Fruit fly (Drosophila melanogaster) whole organism, embryonic: ENCODE results near the gene Snm1.

ENCODE experiments used
- BEAF-32 ChIP-seq: fragments of 200-800 bp; sonication (Bioruptor generic); optimal IDR thresholded peaks from 3 replicates; lab custom pipeline; 2017; ENCODE audit warnings: missing biosample characterization, missing genetic modification characterization, mild to moderate bottlenecking, moderate library complexity, missing genetic modification reagents
- CG10147 ChIP-seq: fragments of 200-800 bp; sonication (Bioruptor generic); optimal IDR thresholded peaks from 2 replicates; lab custom pipeline; 2019; ENCODE audit warnings: missing biosample characterization, mild to moderate bottlenecking, missing genetic modification characterization, moderate library complexity
- CG10209 ChIP-seq: fragments of 200-800 bp; sonication (Bioruptor generic); optimal IDR thresholded peaks from 3 replicates; lab custom pipeline; 2017; ENCODE audit warnings: missing biosample characterization, mild to moderate bottlenecking, missing genetic modification characterization, missing genetic modification reagents
- CG11093 ChIP-seq: fragments of 200-800 bp; sonication (Bioruptor generic); IDR thresholded peaks from 3 replicates; pipeline ENCODE4 v1.3.6; 2022; ENCODE audit warnings: missing biosample characterization, missing genetic modification characterization
- CG1647 ChIP-seq: fragments of 200-800 bp; sonication (Bioruptor generic); optimal IDR thresholded peaks from 3 replicates; lab custom pipeline; 2016; ENCODE audit warnings: missing biosample characterization, missing genetic modification characterization
- CG16779 ChIP-seq: fragments of 200-800 bp; sonication (Bioruptor generic); IDR thresholded peaks from 2 replicates; pipeline ENCODE4 v1.3.6; 2022; ENCODE audit warnings: missing biosample characterization, missing genetic modification characterization
- CG17328 ChIP-seq: fragments of 200-800 bp; sonication (Bioruptor generic); IDR thresholded peaks from 2 replicates; pipeline ENCODE4 v1.3.6; 2022; ENCODE audit warnings: missing biosample characterization, missing genetic modification characterization
- CG1832 ChIP-seq: fragments of 200-800 bp; sonication (Bioruptor generic); optimal IDR thresholded peaks from 2 replicates; lab custom pipeline; 2017; ENCODE audit warnings: missing biosample characterization, mild to moderate bottlenecking, missing genetic modification characterization, inconsistent platforms
- CG30403 ChIP-seq: fragments of 200-800 bp; sonication (Bioruptor generic); optimal IDR thresholded peaks from 3 replicates; lab custom pipeline; 2016; ENCODE audit warnings: missing biosample characterization, missing genetic modification characterization
- CG30431 ChIP-seq: fragments of 200-800 bp; sonication (Bioruptor generic); optimal IDR thresholded peaks from 2 replicates; lab custom pipeline; 2017; ENCODE audit warnings: missing biosample characterization, missing genetic modification characterization
- CG31441 ChIP-seq: fragments of 200-800 bp; sonication (Bioruptor generic); IDR thresholded peaks from 2 replicates; pipeline ENCODE4 v1.3.6; 2022; ENCODE audit warnings: missing biosample characterization, missing genetic modification characterization
- CG3163 ChIP-seq: fragments of 200-800 bp; sonication (Bioruptor generic); optimal IDR thresholded peaks from 3 replicates; lab custom pipeline; 2016; ENCODE audit warnings: missing biosample characterization, missing genetic modification characterization
- CG6683 ChIP-seq: fragments of 200-800 bp; sonication (Bioruptor generic); optimal IDR thresholded peaks from 2 replicates; lab custom pipeline; 2017; ENCODE audit warnings: missing biosample characterization, mild to moderate bottlenecking, missing genetic modification characterization, missing genetic modification reagents
- CG7839 ChIP-seq: fragments of 200-800 bp; sonication (Bioruptor generic); optimal IDR thresholded peaks from 3 replicates; lab custom pipeline; 2018; ENCODE audit warnings: missing biosample characterization, mild to moderate bottlenecking, missing genetic modification characterization, moderate library complexity
- CG9437 ChIP-seq: fragments of 200-800 bp; sonication (Bioruptor generic); optimal IDR thresholded peaks from 2 replicates; lab custom pipeline; 2018; ENCODE audit warnings: missing biosample characterization, mild to moderate bottlenecking, missing genetic modification characterization
- CG9797 ChIP-seq: fragments of 200-800 bp; sonication (Bioruptor generic); optimal IDR thresholded peaks from 3 replicates; lab custom pipeline; 2018; ENCODE audit warnings: missing biosample characterization, mild to moderate bottlenecking, missing genetic modification characterization
- CkIIα-i1 ChIP-seq: fragments of 200-800 bp; sonication (Bioruptor generic); IDR thresholded peaks from 2 replicates; pipeline ENCODE4 v1.3.6; 2022; ENCODE audit warnings: missing biosample characterization, missing genetic modification characterization
- Drgx ChIP-seq: fragments of 200-800 bp; sonication (Bioruptor generic); IDR thresholded peaks from 2 replicates; pipeline ENCODE4 v1.3.6; 2022; ENCODE audit warnings: missing biosample characterization, missing genetic modification characterization
- E2f1 ChIP-seq: fragments of 200-800 bp; sonication (Bioruptor generic); IDR thresholded peaks from 2 replicates; pipeline ENCODE4 v1.3.6; 2022; ENCODE audit warnings: missing biosample characterization, missing genetic modification characterization
- Eip74EF ChIP-seq, 2 experiments: fragments of 200-800 bp in 1 of 2; fragments of >200 bp in 1 of 2; sonication (Bioruptor generic) in 1 of 2; optimal IDR thresholded peaks; 2 replicates each; lab custom pipeline; 2017 to 2019; ENCODE audit warnings: missing biosample characterization in 2 of 2, missing genetic modification characterization in 2 of 2, mild to moderate bottlenecking in 1 of 2, moderate library complexity in 1 of 2
- GATAe ChIP-seq: fragments of 200-800 bp; sonication (Bioruptor generic); conservative IDR thresholded peaks from 2 replicates; pipeline ENCODE4 v1.3.6; 2022; ENCODE audit warnings: missing biosample characterization, missing genetic modification characterization
- Gsc ChIP-seq: fragments of 200-800 bp; sonication (Bioruptor generic); IDR thresholded peaks from 2 replicates; pipeline ENCODE4 v1.3.6; 2022; ENCODE audit warnings: missing biosample characterization, missing genetic modification characterization
- H2.0 ChIP-seq: fragments of 200-800 bp; sonication (Bioruptor generic); IDR thresholded peaks from 2 replicates; pipeline ENCODE4 v1.3.6; 2022; ENCODE audit warnings: missing biosample characterization, missing genetic modification characterization
- HmgD ChIP-seq: fragments of 200-800 bp; sonication (Bioruptor generic); optimal IDR thresholded peaks from 3 replicates; lab custom pipeline; 2016; ENCODE audit warnings: missing biosample characterization, missing genetic modification characterization
- Hmx ChIP-seq: fragments of 200-800 bp; sonication (Bioruptor generic); optimal IDR thresholded peaks from 2 replicates; lab custom pipeline; 2016; ENCODE audit warnings: missing biosample characterization, missing genetic modification characterization
- Hsf ChIP-seq: fragments of 200-800 bp; sonication (Bioruptor generic); optimal IDR thresholded peaks from 3 replicates; lab custom pipeline; 2016; ENCODE audit warnings: missing biosample characterization, missing genetic modification characterization
- NC2β ChIP-seq: fragments of 200-800 bp; sonication (Bioruptor generic); optimal IDR thresholded peaks from 2 replicates; lab custom pipeline; 2016; ENCODE audit warnings: missing biosample characterization, missing genetic modification characterization
- Pdp1 ChIP-seq, 2 experiments: fragments of 200-800 bp; sonication (Bioruptor generic); optimal IDR thresholded peaks; 3 replicates each; lab custom pipeline; 2016; ENCODE audit warnings: missing biosample characterization in 2 of 2, missing genetic modification characterization in 2 of 2, mild to moderate bottlenecking in 1 of 2, moderate library complexity in 1 of 2
- Sin3A ChIP-seq: fragments of >200 bp; optimal IDR thresholded peaks from 2 replicates; lab custom pipeline; 2018
- Spps ChIP-seq: fragments of 200-800 bp; sonication (Bioruptor generic); optimal IDR thresholded peaks from 2 replicates; lab custom pipeline; 2018; ENCODE audit warnings: missing biosample characterization, mild to moderate bottlenecking, missing genetic modification characterization
- al ChIP-seq: fragments of 200-800 bp; sonication (Bioruptor generic); IDR thresholded peaks from 2 replicates; pipeline ENCODE4 v1.3.6; 2022; ENCODE audit warnings: missing biosample characterization, missing genetic modification characterization
- ase ChIP-seq: fragments of 200-800 bp; sonication (Bioruptor generic); IDR thresholded peaks from 3 replicates; pipeline ENCODE4 v1.3.6; 2022; ENCODE audit warnings: missing biosample characterization, missing genetic modification characterization
- bab2 ChIP-seq: fragments of 200-800 bp; sonication (Bioruptor generic); optimal IDR thresholded peaks from 2 replicates; lab custom pipeline; 2016; ENCODE audit warnings: missing biosample characterization, missing genetic modification characterization
- bigmax ChIP-seq: fragments of 200-800 bp; sonication (Bioruptor generic); optimal IDR thresholded peaks from 2 replicates; lab custom pipeline; 2018; ENCODE audit warnings: missing biosample characterization, mild to moderate bottlenecking, missing genetic modification characterization
- dimm ChIP-seq: fragments of 200-800 bp; sonication (Bioruptor generic); IDR thresholded peaks from 2 replicates; pipeline ENCODE4 v1.3.6; 2022; ENCODE audit warnings: missing biosample characterization, missing genetic modification characterization
- gro ChIP-seq: fragments of 200-800 bp; sonication (Bioruptor generic); optimal IDR thresholded peaks from 2 replicates; lab custom pipeline; 2016; ENCODE audit warnings: missing biosample characterization, missing genetic modification characterization
- ham ChIP-seq: fragments of 200-800 bp; sonication (Bioruptor generic); IDR thresholded peaks from 2 replicates; pipeline ENCODE4 v1.3.6; 2022; ENCODE audit warnings: missing biosample characterization, missing genetic modification characterization
- kay ChIP-seq: fragments of 200-800 bp; sonication (Bioruptor generic); optimal IDR thresholded peaks from 2 replicates; lab custom pipeline; 2016; ENCODE audit warnings: missing biosample characterization, missing genetic modification characterization
- mirr ChIP-seq: fragments of 200-800 bp; sonication (Bioruptor generic); optimal IDR thresholded peaks from 3 replicates; lab custom pipeline; 2018; ENCODE audit warnings: missing biosample characterization, mild to moderate bottlenecking, missing genetic modification characterization
- nmo ChIP-seq: fragments of 200-800 bp; sonication (Bioruptor generic); optimal IDR thresholded peaks from 2 replicates; lab custom pipeline; 2018; ENCODE audit warnings: missing biosample characterization, mild to moderate bottlenecking, missing genetic modification characterization, moderate library complexity
- pan ChIP-seq, 4 experiments: fragments of >200 bp in 3 of 4; fragments of 200-800 bp in 1 of 4; sonication (Bioruptor generic) in 1 of 4; optimal IDR thresholded peaks in 3 of 4; IDR thresholded peaks in 1 of 4; 2 replicates each; pipeline versions ENCODE4 v1.3.6 to Lab custom; 2017 to 2022; ENCODE audit warnings: missing biosample characterization in 2 of 4, missing genetic modification characterization in 2 of 4, mixed read lengths in 1 of 4
- prd ChIP-seq, 3 experiments: fragments of >200 bp in 2 of 3; fragments of 200-800 bp in 1 of 3; sonication (Bioruptor generic) in 1 of 3; optimal IDR thresholded peaks in 2 of 3; IDR thresholded peaks in 1 of 3; 2 replicates in 2 of 3; 3 replicates in 1 of 3; pipeline versions ENCODE4 v1.3.6 to Lab custom; 2017 to 2022; ENCODE audit warnings: missing biosample characterization in 1 of 3, missing genetic modification characterization in 1 of 3
- sd ChIP-seq: fragments of 200-800 bp; sonication (Bioruptor generic); optimal IDR thresholded peaks from 3 replicates; lab custom pipeline; 2018; ENCODE audit warnings: missing biosample characterization, mild to moderate bottlenecking, missing genetic modification characterization, moderate library complexity
- stwl ChIP-seq: fragments of 200-800 bp; sonication (Bioruptor generic); optimal IDR thresholded peaks from 3 replicates; lab custom pipeline; 2018; ENCODE audit warnings: missing biosample characterization, mild to moderate bottlenecking, missing genetic modification characterization, moderate library complexity
- tio ChIP-seq: fragments of 200-800 bp; sonication (Bioruptor generic); optimal IDR thresholded peaks from 2 replicates; lab custom pipeline; 2017; ENCODE audit warnings: missing biosample characterization, missing genetic modification characterization, inconsistent platforms
- tll ChIP-seq, 2 experiments: fragments of 200-800 bp in 1 of 2; fragments of >200 bp in 1 of 2; sonication (Bioruptor generic) in 1 of 2; optimal IDR thresholded peaks; 2 replicates each; lab custom pipeline; 2017 to 2019; ENCODE audit warnings: missing biosample characterization in 2 of 2, missing genetic modification characterization in 2 of 2, mild to moderate bottlenecking in 1 of 2, moderate library complexity in 1 of 2
- tup ChIP-seq: fragments of 200-800 bp; sonication (Bioruptor generic); optimal IDR thresholded peaks from 2 replicates; lab custom pipeline; 2016; ENCODE audit warnings: missing biosample characterization, mild to moderate bottlenecking, missing genetic modification characterization, moderate library complexity
- vnd ChIP-seq: fragments of 200-800 bp; sonication (Bioruptor generic); IDR thresholded peaks from 3 replicates; pipeline ENCODE4 v1.3.6; 2022; ENCODE audit warnings: missing biosample characterization, missing genetic modification characterization; ENCODE audit not compliant: partially characterized antibody
- zf30C ChIP-seq: fragments of 200-800 bp; sonication (Bioruptor generic); optimal IDR thresholded peaks from 3 replicates; lab custom pipeline; 2018; ENCODE audit warnings: missing biosample characterization, mild to moderate bottlenecking, missing genetic modification characterization
- zfh2 ChIP-seq: fragments of 200-800 bp; sonication (Bioruptor generic); optimal IDR thresholded peaks from 2 replicates; lab custom pipeline; 2016; ENCODE audit warnings: missing biosample characterization, missing genetic modification characterization

The Snm1 gene

dm6 chr3R:5601044-5601523, 46.2 kb downstream of the Snm1 start, which contains the start of the genes kra and SecS (continued):
- no peak for TF ChIP-seq al
- no peak for TF ChIP-seq zf30C
- peak; percentile 80 for TF ChIP-seq CG30403 (GFP tag; lab: Kevin White, UChicago)
- peak; percentile 59 for TF ChIP-seq BEAF-32 (GFP tag; lab: Kevin White, UChicago)
- no peak for TF ChIP-seq CG31441 (GFP tag; lab: Robert Waterston, UW)
- no peak for TF ChIP-seq E2f1 (GFP tag; lab: Robert Waterston, UW)
- TF ChIP-seq H2.0 (GFP tag; lab: Robert Waterston, UW): no peak
- no peak for TF ChIP-seq pan (optimal IDR thresholded peaks at IDR 0.05; lab: Kevin White, UChicago)
- TF ChIP-seq pan (GFP tag; optimal IDR thresholded peaks at IDR 0.05 in 1 of 2, IDR thresholded peaks at IDR 0.05 in 1 of 2): no peak
- TF ChIP-seq CG1832 (GFP tag; lab: Kevin White, UChicago): no peak
- peak; percentile 86 for TF ChIP-seq stwl (tag; lab: Kevin White, UChicago)
- no peak for TF ChIP-seq CG3163 (GFP tag; lab: Kevin White, UChicago)
- peak; percentile 46 for TF ChIP-seq zfh2 (GFP tag; lab: Kevin White, UChicago)
- TF ChIP-seq CG6683 (GFP tag; lab: Kevin White, UChicago): no peak
- no peak for TF ChIP-seq ham (GFP tag; lab: Robert Waterston, UW)
- peak; percentile 84 for TF ChIP-seq Sin3A (lab: Kevin White, UChicago)
- no peak for TF ChIP-seq Gsc (GFP tag; lab: Robert Waterston, UW)
- TF ChIP-seq CG7839 (tag; lab: Kevin White, UChicago): no peak
- no peak for TF ChIP-seq CG30431 (GFP tag; lab: Kevin White, UChicago)
- no peak for TF ChIP-seq HmgD (GFP tag; lab: Kevin White, UChicago)
- no peak for TF ChIP-seq vnd (GFP tag; lab: Robert Waterston, UW)
- no peak for TF ChIP-seq ase (GFP tag; lab: Robert Waterston, UW)
- no peak for TF ChIP-seq CG11093 (GFP tag; lab: Robert Waterston, UW)
- no peak for TF ChIP-seq CG17328 (GFP tag; lab: Robert Waterston, UW)
- no peak for TF ChIP-seq dimm (GFP tag; lab: Robert Waterston, UW)
- TF ChIP-seq CG10147 (GFP tag; lab: Kevin White, UChicago): peak; percentile 54
- TF ChIP-seq gro (GFP tag; lab: Kevin White, UChicago): no peak
- TF ChIP-seq Spps (tag; lab: Kevin White, UChicago): no peak
- no peak for TF ChIP-seq tio
- peak; percentile 57 for TF ChIP-seq CG1647
- TF ChIP-seq GATAe: no peak
- TF ChIP-seq nmo (GFP tag; lab: Kevin White, UChicago): peak; percentile 75
- TF ChIP-seq sd: peak; percentile 9
- no peak for TF ChIP-seq CkIIα-i1 (GFP tag; lab: Robert Waterston, UW)
- TF ChIP-seq bab2 (GFP tag; lab: Kevin White, UChicago): peak; percentile 54
- TF ChIP-seq bigmax (GFP tag; lab: Kevin White, UChicago): peak; percentile 53
- no peak for TF ChIP-seq CG16779 (GFP tag; lab: Robert Waterston, UW)
- TF ChIP-seq Eip74EF (GFP tag; optimal IDR thresholded peaks at IDR 0.05; lab: Kevin White, UChicago): no peak
- peak; percentile 52 for TF ChIP-seq Hsf (GFP tag; lab: Kevin White, UChicago)
- TF ChIP-seq prd (optimal IDR thresholded peaks at IDR 0.05; lab: Kevin White, UChicago): no peak
- no peak for TF ChIP-seq prd (GFP tag; IDR thresholded peaks at IDR 0.05; lab: Robert Waterston, UW)
- TF ChIP-seq CG10209 (GFP tag; lab: Kevin White, UChicago): peak; percentile 54
- peak; percentile 13 to 51 for TF ChIP-seq Pdp1 (GFP tag; optimal IDR thresholded peaks at IDR 0.05; lab: Kevin White, UChicago)
- TF ChIP-seq mirr (GFP tag; lab: Kevin White, UChicago): peak; percentile 9
- no peak for TF ChIP-seq Hmx (GFP tag; lab: Kevin White, UChicago)
- peak; percentile 97 for TF ChIP-seq CG9797 (GFP tag; lab: Kevin White, UChicago)
- TF ChIP-seq Drgx (GFP tag; lab: Robert Waterston, UW): no peak
- no peak for TF ChIP-seq kay (GFP tag; lab: Kevin White, UChicago)
- TF ChIP-seq CG9437 (GFP tag; lab: Kevin White, UChicago): peak; percentile 4
- peak; percentile 56 for TF ChIP-seq tup (GFP tag; lab: Kevin White, UChicago)
- TF ChIP-seq tll (GFP tag; optimal IDR thresholded peaks at IDR 0.05; lab: Kevin White, UChicago): peak; percentile 43 to 92
- TF ChIP-seq NC2β: peak; percentile 40
